Worm (Caenorhabditis elegans): ENCODE measurements around the gene F07H5.7.

Gene F07H5.7

DNA sequence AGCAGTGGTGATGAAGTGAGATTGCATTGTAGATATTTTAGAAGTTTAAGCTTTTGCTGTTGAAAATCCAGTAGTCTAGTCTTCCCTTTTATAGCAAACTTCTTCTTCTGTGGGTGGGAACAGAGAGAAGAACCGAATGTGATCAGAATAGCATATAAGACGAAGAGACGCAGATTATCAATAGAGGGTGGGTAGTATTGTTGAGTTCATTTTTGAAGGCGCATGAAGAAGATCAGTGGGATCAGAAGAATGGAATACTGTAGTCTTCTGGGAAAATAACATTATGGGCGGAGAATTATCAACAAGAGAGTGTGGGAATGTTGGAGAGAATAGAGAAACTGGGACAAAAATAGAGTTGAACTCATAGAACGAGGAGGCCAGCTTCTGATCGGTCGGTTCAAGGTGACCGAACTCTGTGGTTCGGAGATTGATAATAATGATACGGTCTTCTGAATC lies 27.2 kb upstream of the F07H5.7 start, which contains the start of gene F46C5.1:
Gene F46C5.1, minus strand, starts transcription at position 51 of the 456 bp plus-strand sequence.
- TF ChIP-seq jun-1 (tag; optimal IDR thresholded peaks at IDR 0.05) (no peak), aha-1 (tag; optimal IDR thresholded peaks at IDR 0.05) (no peak), elt-2 (tag; optimal IDR thresholded peaks at IDR 0.05) (no peak), mep-1 (tag; optimal IDR thresholded peaks at IDR 0.05) (no peak), elt-3 (tag; optimal IDR thresholded peaks at IDR 0.05) (peak in 2 of 6 experiments; percentile 6 to 25), nhr-20 (tag; optimal IDR thresholded peaks at IDR 0.05) (no peak), nhr-77 (tag; optimal IDR thresholded peaks at IDR 0.05) (no peak), C16A3.4 (tag; optimal IDR thresholded peaks at IDR 0.05) (peak; percentile 2), lin-14 (GFP tag; optimal IDR thresholded peaks at IDR 0.05) (no peak), blmp-1 (tag; optimal IDR thresholded peaks at IDR 0.05) (peak; percentile 63), lsy-2 (tag; optimal IDR thresholded peaks at IDR 0.05) (peak in 1 of 2 experiments; percentile 68), dsc-1 (tag; optimal IDR thresholded peaks at IDR 0.05) (no peak), snu-23 (GFP tag; optimal IDR thresholded peaks at IDR 0.05) (no peak), alr-1 (tag; optimal IDR thresholded peaks at IDR 0.05; ENCODE audit: borderline replicate concordance) (no peak), fkh-10 (GFP tag; optimal IDR thresholded peaks at IDR 0.05) (no peak), aly-2 (tag; optimal IDR thresholded peaks at IDR 0.05) (no peak), snpc-4 (tag; optimal IDR thresholded peaks at IDR 0.05) (no peak)

DNA sequence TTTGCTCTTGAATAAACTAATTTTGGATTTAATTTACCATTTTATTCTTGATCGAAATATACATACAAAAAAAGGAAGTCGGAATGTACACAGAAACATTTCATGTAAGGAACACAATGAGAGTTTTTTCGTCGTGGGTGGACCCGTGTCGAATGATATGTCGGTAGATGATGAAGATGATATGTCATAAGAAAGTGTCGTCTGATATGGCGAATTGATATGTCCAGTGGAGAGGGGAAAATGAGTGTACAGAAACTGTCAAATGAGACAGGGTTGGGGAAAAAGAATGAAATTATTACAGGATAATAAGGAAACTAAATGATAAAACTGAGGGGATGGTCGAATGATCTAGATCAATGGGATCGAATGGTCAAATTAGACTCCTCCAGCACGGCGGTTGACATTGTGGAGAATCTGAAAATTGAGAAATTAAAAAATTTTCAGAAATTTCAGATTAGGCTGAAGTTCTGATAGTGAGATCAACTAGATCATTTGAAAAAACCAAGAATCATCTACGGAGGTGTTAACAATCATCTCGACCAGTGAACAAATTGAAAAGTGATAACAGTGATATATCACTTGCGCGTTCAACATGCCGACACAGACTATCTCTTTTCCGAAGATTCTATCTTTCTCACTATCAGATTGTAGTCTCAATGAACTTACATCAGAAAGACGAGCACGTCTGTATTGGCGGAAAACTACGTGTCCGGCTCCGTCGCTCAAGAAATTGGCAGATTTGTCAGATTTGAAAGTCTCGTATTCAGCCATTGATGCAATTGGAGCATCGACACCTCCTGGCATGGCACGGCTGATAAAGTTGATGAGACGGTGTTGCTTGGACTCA lies 26.4 kb upstream of the F07H5.7 start:
- peak; percentile 57 for TF ChIP-seq nhr-20 (tag; optimal IDR thresholded peaks at IDR 0.05)
- TF ChIP-seq sptf-1 (tag; optimal IDR thresholded peaks at IDR 0.05) = no peak
- TF ChIP-seq grh-1 (GFP tag; IDR thresholded peaks at IDR 0.05) = 0 out of 2 replicates have a peak, but pooled peaks have one; percentile 25
- TF ChIP-seq pax-3 (tag; optimal IDR thresholded peaks at IDR 0.05) = no peak
- no peak for TF ChIP-seq fkh-10 (GFP tag; optimal IDR thresholded peaks at IDR 0.05)
- peak; percentile 73 for TF ChIP-seq nhr-85 (tag)
- peak; percentile 8 for TF ChIP-seq lin-15B (tag; optimal IDR thresholded peaks at IDR 0.05)
- peak; percentile 31; the same call in 1 of the 2 replicates for TF ChIP-seq nhr-19 (GFP tag; conservative IDR thresholded peaks at IDR 0.05)
- TF ChIP-seq ceh-90 (tag; optimal IDR thresholded peaks at IDR 0.05) = no peak
- peak; percentile 9 for TF ChIP-seq rnt-1 (tag; optimal IDR thresholded peaks at IDR 0.05)
- TF ChIP-seq ztf-4 (tag; optimal IDR thresholded peaks at IDR 0.05) = peak; percentile 0
- TF ChIP-seq blmp-1 (tag; optimal IDR thresholded peaks at IDR 0.05) = peak; percentile 33
- no peak for TF ChIP-seq elt-2 (tag; optimal IDR thresholded peaks at IDR 0.05)
- no peak for TF ChIP-seq ceh-88 (GFP tag; IDR thresholded peaks at IDR 0.05)
- TF ChIP-seq isw-1 (GFP tag; IDR thresholded peaks at IDR 0.05) = no peak
- TF ChIP-seq ztf-11 (tag; optimal IDR thresholded peaks at IDR 0.05) = no peak
- peak; percentile 46 for TF ChIP-seq ama-1 (optimal IDR thresholded peaks at IDR 0.05)
- peak; percentile 48 for TF ChIP-seq nhr-47 (tag; optimal IDR thresholded peaks at IDR 0.05)
- TF ChIP-seq nhr-76 (tag; optimal IDR thresholded peaks at IDR 0.05) = no peak
- no peak for TF ChIP-seq lin-39 (tag; optimal IDR thresholded peaks at IDR 0.05)
- TF ChIP-seq nhr-71 (tag; optimal IDR thresholded peaks at IDR 0.05) = peak; percentile 35
- no peak for TF ChIP-seq unc-130 (tag; optimal IDR thresholded peaks at IDR 0.05)
- no peak for TF ChIP-seq nhr-237 (tag; optimal IDR thresholded peaks at IDR 0.05)
- TF ChIP-seq lsy-2 (tag; optimal IDR thresholded peaks at IDR 0.05) = no peak
- TF ChIP-seq mef-2 (tag; optimal IDR thresholded peaks at IDR 0.05) = no peak
- TF ChIP-seq fkh-8 (tag; optimal IDR thresholded peaks at IDR 0.05) = no peak
- no peak for TF ChIP-seq nhr-90 (tag; optimal IDR thresholded peaks at IDR 0.05; ENCODE audit: poor library complexity)
- peak; percentile 28 for TF ChIP-seq lir-3 (tag; optimal IDR thresholded peaks at IDR 0.05; ENCODE audit: poor library complexity)
- no peak for TF ChIP-seq unc-30 (tag; optimal IDR thresholded peaks at IDR 0.05)
- no peak for TF ChIP-seq unc-98 (GFP tag; IDR thresholded peaks at IDR 0.05)
- no peak for TF ChIP-seq mdl-1 (tag; optimal IDR thresholded peaks at IDR 0.05)
- TF ChIP-seq pqm-1 (tag; optimal IDR thresholded peaks at IDR 0.05) = no peak
- TF ChIP-seq egl-27 (tag; optimal IDR thresholded peaks at IDR 0.05) = no peak
- TF ChIP-seq egl-13 (tag; optimal IDR thresholded peaks at IDR 0.05) = no peak
- peak; percentile 42 for TF ChIP-seq tbx-2 (tag; optimal IDR thresholded peaks at IDR 0.05)
- TF ChIP-seq jun-1 (tag; optimal IDR thresholded peaks at IDR 0.05) = no peak
- no peak for TF ChIP-seq dsc-1 (tag; optimal IDR thresholded peaks at IDR 0.05)
- TF ChIP-seq nhr-11 (tag; optimal IDR thresholded peaks at IDR 0.05) = no peak
- TF ChIP-seq Y116A8C.19 (tag; optimal IDR thresholded peaks at IDR 0.05; ENCODE audit: borderline replicate concordance) = no peak

Data from whole organism, L1 larva.